Fruit fly (Drosophila melanogaster) whole organism, pupa: ENCODE results near the gene meep.

Experiments used
- CG12605 ChIP-seq: fragments of 200-800 bp; sonication (Bioruptor generic); IDR thresholded peaks from 2 replicates; pipeline ENCODE4 v1.3.6; 2022; ENCODE audit warnings: missing biosample characterization, missing genetic modification characterization
- CG13204 ChIP-seq: fragments of 200-800 bp; sonication (Bioruptor generic); optimal IDR thresholded peaks from 2 replicates; lab custom pipeline; 2018; ENCODE audit warnings: missing biosample characterization, mild to moderate bottlenecking, missing genetic modification characterization, moderate library complexity
- CG14655 ChIP-seq: fragments of 200-800 bp; sonication (Bioruptor generic); optimal IDR thresholded peaks from 3 replicates; lab custom pipeline; 2017; ENCODE audit warnings: mild to moderate bottlenecking, missing biosample characterization, missing genetic modification reagents, missing genetic modification characterization
- CG15710 ChIP-seq: fragments of 200-800 bp; sonication (Bioruptor generic); optimal IDR thresholded peaks from 2 replicates; lab custom pipeline; 2018; ENCODE audit warnings: missing biosample characterization, mild to moderate bottlenecking, missing genetic modification characterization, moderate library complexity
- CG8159 ChIP-seq: fragments of 200-800 bp; sonication (Bioruptor generic); optimal IDR thresholded peaks from 3 replicates; lab custom pipeline; 2018; ENCODE audit warnings: missing biosample characterization, mild to moderate bottlenecking, missing genetic modification characterization, moderate library complexity
- CG8301 ChIP-seq: fragments of 200-800 bp; sonication (Bioruptor generic); optimal IDR thresholded peaks from 2 replicates; lab custom pipeline; 2018; ENCODE audit warnings: missing biosample characterization, mild to moderate bottlenecking, missing genetic modification characterization
- Ets98B ChIP-seq: fragments of 200-800 bp; sonication (Bioruptor generic); IDR thresholded peaks from 2 replicates; pipeline ENCODE4 v1.3.6; 2022; ENCODE audit warnings: missing biosample characterization, missing genetic modification characterization
- fd96Ca ChIP-seq: fragments of 200-800 bp; sonication (Bioruptor generic); IDR thresholded peaks from 3 replicates; pipeline ENCODE4 v1.3.6; 2022; ENCODE audit warnings: missing biosample characterization, missing genetic modification characterization
- gl ChIP-seq: fragments of 200-800 bp; sonication (Bioruptor generic); optimal IDR thresholded peaks from 2 replicates; lab custom pipeline; 2018; ENCODE audit warnings: missing biosample characterization, mild to moderate bottlenecking, missing genetic modification characterization

dm6 chr3L:1204674-1205547, 2.1 kb upstream of the meep start, which contains the start of gene CG9119:
- peak; percentile 30 for TF ChIP-seq CG8301 (tag; lab: Kevin White, UChicago)
- peak; percentile 55 for TF ChIP-seq CG8159
- peak; percentile 21 for TF ChIP-seq CG13204
- peak; percentile 38; the same call in 1 of the 3 replicates for TF ChIP-seq fd96Ca
- TF ChIP-seq gl (tag; lab: Kevin White, UChicago): no peak
- no peak for TF ChIP-seq Ets98B (GFP tag; lab: Robert Waterston, UW)
- TF ChIP-seq CG14655 (GFP tag; lab: Kevin White, UChicago): peak; percentile 51
- TF ChIP-seq CG12605 (GFP tag; lab: Robert Waterston, UW): no peak
- peak; percentile 54 for TF ChIP-seq CG15710 (tag; lab: Kevin White, UChicago)
